Worm (Caenorhabditis elegans) whole organism, L4/young adult: Measurements from ENCODE around the gene cnc-10.

ENCODE experiments used
- W03F9.2 ChIP-seq: fragments of 150-350 bp; optimal IDR thresholded peaks from 2 replicates; lab custom pipeline; 2014; ENCODE audit warnings: missing biosample characterization, missing genetic modification characterization
- dao-5 ChIP-seq: sonication (generic microtip); optimal IDR thresholded peaks from 2 replicates; lab custom pipeline; 2016; ENCODE audit warnings: missing genotype, missing genetic modification characterization, moderate library complexity, missing compliant biosample characterization
- him-1 ChIP-seq: sonication (generic microtip); optimal IDR thresholded peaks from 2 replicates; lab custom pipeline; 2016; ENCODE audit warnings: missing genotype, missing genetic modification reagents, missing genetic modification characterization, missing compliant biosample characterization

DNA sequence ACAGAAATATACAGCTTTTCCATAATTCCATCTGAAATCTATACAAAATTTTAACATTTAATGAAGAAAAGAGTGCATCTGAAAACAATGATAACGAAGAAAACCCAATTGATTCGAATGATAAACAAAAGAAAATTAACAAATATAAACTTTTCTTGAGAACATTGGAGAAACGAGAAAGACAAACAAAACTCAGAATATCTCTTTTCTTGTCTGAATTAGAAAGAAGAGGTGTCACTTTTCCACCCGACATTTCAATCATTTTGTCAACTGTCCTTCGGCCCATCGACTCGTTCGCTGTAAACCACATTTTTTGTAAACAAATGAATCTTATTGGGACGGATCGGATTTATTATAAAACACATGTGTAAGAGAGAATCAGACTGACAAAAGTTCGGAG, 43.0 kb downstream of the cnc-10 start, which contains the start of gene bgal-1:
- TF ChIP-seq W03F9.2 (tag; lab: Kevin White, UChicago), result no peak
- TF ChIP-seq him-1, result no peak
- no peak for TF ChIP-seq dao-5
